Fruit fly (Drosophila melanogaster): ENCODE measurements around the gene CG32847.

DNA sequence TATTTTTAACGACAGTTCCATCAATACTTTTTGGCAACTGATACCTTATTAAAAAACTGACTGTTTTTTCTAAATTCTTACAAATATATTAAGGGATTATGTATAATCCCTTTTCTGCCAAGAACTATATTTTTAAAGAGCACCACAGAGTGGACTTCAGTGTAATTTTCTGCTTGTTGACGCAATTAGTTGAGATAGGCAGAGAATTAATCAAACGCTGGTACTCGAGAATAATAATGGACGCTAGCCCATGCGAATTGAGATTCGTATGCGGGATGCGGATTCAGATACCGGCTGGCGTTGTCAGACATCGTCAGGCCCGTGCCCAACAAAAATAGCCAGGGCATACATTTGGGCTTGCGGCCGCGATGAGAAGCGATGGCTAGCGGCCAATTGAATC is 8.1 kb upstream of the CG32847 start, which contains the start of gene CG13458:
- TF ChIP-seq Ets98B (GFP tag; IDR thresholded peaks at IDR 0.05) (no peak), gl (tag; optimal IDR thresholded peaks at IDR 0.05) (no peak)
